Worm (Caenorhabditis elegans) whole organism, L2 larva: ENCODE measurements around the gene sre-4.

ENCODE experiments used
- C34F6.9 ChIP-seq: fragments of 150-350 bp; optimal IDR thresholded peaks from 2 replicates; lab custom pipeline; 2014; ENCODE audit warnings: missing biosample characterization, missing genetic modification characterization
- F13H6.1 ChIP-seq: sonication (generic microtip); optimal IDR thresholded peaks from 2 replicates; lab custom pipeline; 2016; ENCODE audit warnings: missing genetic modification characterization, missing compliant biosample characterization
- Y55F3AM.14 ChIP-seq: fragments of 200-800 bp; sonication (Bioruptor generic); optimal IDR thresholded peaks from 2 replicates; lab custom pipeline; 2018; ENCODE audit warnings: mild to moderate bottlenecking, missing genetic modification characterization, missing compliant biosample characterization
- ZK546.5 ChIP-seq: sonication (generic microtip); optimal IDR thresholded peaks from 2 replicates; lab custom pipeline; 2017; ENCODE audit warnings: missing biosample characterization, missing genetic modification characterization
- alr-1 ChIP-seq: fragments of 150-350 bp; optimal IDR thresholded peaks from 2 replicates; lab custom pipeline; 2014; ENCODE audit warnings: missing biosample characterization, missing genetic modification characterization
- ama-1 ChIP-seq: fragments of 150-350 bp; optimal IDR thresholded peaks from 2 replicates; lab custom pipeline; 2018; ENCODE audit warnings: inconsistent platforms
- crh-2 ChIP-seq: sonication (generic microtip); optimal IDR thresholded peaks from 2 replicates; lab custom pipeline; 2017; ENCODE audit warnings: missing biosample characterization, missing genetic modification characterization
- dmd-4 ChIP-seq: sonication (generic microtip); optimal IDR thresholded peaks from 2 replicates; lab custom pipeline; 2017; ENCODE audit warnings: missing biosample characterization, missing genetic modification characterization
- elt-3 ChIP-seq: sonication (generic microtip); optimal IDR thresholded peaks from 2 replicates; lab custom pipeline; 2017; ENCODE audit warnings: missing biosample characterization, missing genetic modification characterization
- lin-13 ChIP-seq: fragments of 150-350 bp; optimal IDR thresholded peaks from 2 replicates; lab custom pipeline; 2014; ENCODE audit warnings: missing biosample characterization, missing genetic modification reagents, missing genetic modification characterization
- mab-5 ChIP-seq: fragments of 150-350 bp; optimal IDR thresholded peaks from 2 replicates; lab custom pipeline; 2014; ENCODE audit warnings: missing biosample characterization, missing genetic modification characterization
- mbf-1 ChIP-seq: sonication (generic microtip); optimal IDR thresholded peaks from 2 replicates; lab custom pipeline; 2017; ENCODE audit warnings: missing biosample characterization, missing genetic modification characterization
- nhr-10 ChIP-seq: sonication (generic microtip); optimal IDR thresholded peaks from 2 replicates; lab custom pipeline; 2017; ENCODE audit warnings: missing biosample characterization, missing genetic modification characterization
- nhr-12 ChIP-seq: fragments of 150-350 bp; optimal IDR thresholded peaks from 2 replicates; lab custom pipeline; 2014; ENCODE audit warnings: missing biosample characterization, missing genetic modification characterization
- peb-1 ChIP-seq: fragments of 150-350 bp; optimal IDR thresholded peaks from 2 replicates; lab custom pipeline; 2014; ENCODE audit warnings: missing biosample characterization, missing genetic modification characterization
- skn-1 ChIP-seq: sonication (generic microtip); optimal IDR thresholded peaks from 2 replicates; lab custom pipeline; 2017; ENCODE audit warnings: missing biosample characterization, missing genetic modification characterization
- sma-9 ChIP-seq, 2 experiments: fragments of 150-350 bp in 1 of 2; sonication (generic microtip) in 1 of 2; optimal IDR thresholded peaks; 2 replicates each; lab custom pipeline; 2014 to 2016; ENCODE audit warnings: missing genetic modification characterization in 2 of 2, mild to moderate bottlenecking in 1 of 2, missing biosample characterization in 1 of 2, missing compliant biosample characterization in 1 of 2, missing genetic modification reagents in 1 of 2, moderate library complexity in 1 of 2
- snpc-4 ChIP-seq: fragments of 150-350 bp; optimal IDR thresholded peaks from 2 replicates; lab custom pipeline; 2014; ENCODE audit warnings: missing biosample characterization, missing genetic modification characterization
- unc-62 ChIP-seq: fragments of 150-350 bp; optimal IDR thresholded peaks from 2 replicates; lab custom pipeline; 2014; ENCODE audit warnings: missing biosample characterization, missing genetic modification reagents, missing genetic modification characterization
- ztf-1 ChIP-seq: fragments of 200-800 bp; sonication (Bioruptor generic); conservative IDR thresholded peaks from 2 replicates; pipeline ENCODE4 v1.3.6; 2022; ENCODE audit warnings: missing genetic modification characterization, missing compliant biosample characterization

Gene sre-4

DNA sequence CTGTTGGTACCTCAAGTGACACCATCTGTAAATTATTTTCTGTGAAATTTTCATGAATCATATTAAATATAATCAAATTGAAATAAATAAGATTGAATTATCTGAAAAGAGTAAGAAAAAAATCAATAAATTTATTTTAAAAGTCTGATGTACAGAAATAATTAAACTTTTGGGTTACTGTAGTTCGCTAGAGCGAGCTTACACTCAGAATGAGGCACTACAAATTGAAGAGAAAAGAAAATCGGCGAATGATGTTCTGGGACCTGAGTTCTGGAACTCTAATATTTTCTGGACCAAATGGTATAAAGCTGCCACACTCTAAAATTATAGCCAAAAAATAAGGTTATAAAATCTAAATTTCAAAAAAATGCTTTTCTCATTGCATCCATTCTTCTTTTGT is 50.7 kb downstream of the sre-4 start:
- TF ChIP-seq ama-1 (lab: Kevin White, UChicago), result no peak
- TF ChIP-seq nhr-10 (tag; lab: Kevin White, UChicago), result no peak
- no peak for TF ChIP-seq F13H6.1 (tag; lab: Kevin White, UChicago)
- no peak for TF ChIP-seq sma-9 (GFP tag; optimal IDR thresholded peaks at IDR 0.05; lab: Kevin White, UChicago)
- no peak for TF ChIP-seq sma-9 (tag; optimal IDR thresholded peaks at IDR 0.05; lab: Kevin White, UChicago)
- no peak for TF ChIP-seq skn-1 (tag; lab: Kevin White, UChicago)
- no peak for TF ChIP-seq ZK546.5 (tag; lab: Kevin White, UChicago)
- no peak for TF ChIP-seq mab-5 (tag; lab: Kevin White, UChicago)
- TF ChIP-seq lin-13 (GFP tag; lab: Kevin White, UChicago), result no peak
- TF ChIP-seq dmd-4 (tag; lab: Kevin White, UChicago), result no peak
- TF ChIP-seq nhr-12 (tag; lab: Kevin White, UChicago), result no peak
- no peak for TF ChIP-seq snpc-4 (tag; lab: Kevin White, UChicago)
- no peak for TF ChIP-seq unc-62
- TF ChIP-seq crh-2 (tag; lab: Kevin White, UChicago), result no peak
- no peak for TF ChIP-seq ztf-1 (GFP tag; lab: Robert Waterston, UW)
- no peak for TF ChIP-seq alr-1 (tag; lab: Kevin White, UChicago)
- TF ChIP-seq Y55F3AM.14 (GFP tag; lab: Kevin White, UChicago), result no peak
- no peak for TF ChIP-seq mbf-1 (tag; lab: Kevin White, UChicago)
- TF ChIP-seq peb-1 (tag; lab: Kevin White, UChicago), result no peak
- no peak for TF ChIP-seq C34F6.9 (tag; lab: Kevin White, UChicago)
- no peak for TF ChIP-seq elt-3 (tag; lab: Kevin White, UChicago)
